Fruit fly (Drosophila melanogaster): ENCODE results near the gene pira.

DNA sequence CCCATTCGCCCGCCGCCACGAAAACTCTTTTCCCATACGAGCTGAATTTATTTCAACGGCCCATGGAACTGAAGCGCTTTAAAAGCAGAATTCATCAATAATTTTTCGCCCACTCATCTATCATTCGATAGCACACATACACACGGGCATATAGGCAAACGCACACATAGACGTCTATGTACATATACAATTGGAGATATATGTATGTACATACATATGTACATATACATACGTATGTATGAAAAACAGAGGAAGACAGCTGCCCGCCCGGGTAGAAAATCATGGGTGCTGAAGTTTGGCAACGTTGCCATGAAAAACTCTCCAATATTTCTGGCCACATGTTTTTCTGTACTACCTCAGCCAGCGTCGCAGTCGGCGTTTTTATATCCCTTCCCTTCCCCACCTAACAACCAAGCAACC lies 29.6 kb downstream of the pira start:
- TF ChIP-seq fd85E (GFP tag; optimal IDR thresholded peaks at IDR 0.05) = no peak
- no peak for TF ChIP-seq Sox14 (GFP tag; optimal IDR thresholded peaks at IDR 0.05)
- no peak for TF ChIP-seq CG4318 (GFP tag; optimal IDR thresholded peaks at IDR 0.05)

Measured in whole organism, prepupa.